Fruit fly (Drosophila melanogaster): ENCODE measurements around the gene AP-1mu.

- TF ChIP-seq vri (GFP tag; optimal IDR thresholded peaks at IDR 0.05) (no peak), fd85E (GFP tag; optimal IDR thresholded peaks at IDR 0.05) (no peak), topi (GFP tag; optimal IDR thresholded peaks at IDR 0.05) (no peak), CG9139 (GFP tag; optimal IDR thresholded peaks at IDR 0.05) (no peak)
Observed at dm6 chr3R:9603022-9603942, 44.0 kb upstream of the AP-1mu start.
